Worm (Caenorhabditis elegans) whole organism, early embryonic: Measurements from ENCODE around the gene sra-37.

Source experiments
- B0310.2 ChIP-seq: sonication (generic microtip); optimal IDR thresholded peaks from 2 replicates; lab custom pipeline; 2016; ENCODE audit warnings: mild to moderate bottlenecking, missing genetic modification characterization, missing compliant biosample characterization
- ama-1 ChIP-seq: fragments of 150-350 bp; optimal IDR thresholded peaks from 2 replicates; lab custom pipeline; 2014
- ceh-13 ChIP-seq: fragments of 200-800 bp; sonication (Bioruptor generic); optimal IDR thresholded peaks from 2 replicates; lab custom pipeline; 2018; ENCODE audit warnings: mild to moderate bottlenecking, missing genetic modification characterization, missing compliant biosample characterization
- ceh-36 ChIP-seq: sonication (generic microtip); optimal IDR thresholded peaks from 2 replicates; lab custom pipeline; 2016; ENCODE audit warnings: missing genetic modification characterization, inconsistent platforms, missing compliant biosample characterization

DNA sequence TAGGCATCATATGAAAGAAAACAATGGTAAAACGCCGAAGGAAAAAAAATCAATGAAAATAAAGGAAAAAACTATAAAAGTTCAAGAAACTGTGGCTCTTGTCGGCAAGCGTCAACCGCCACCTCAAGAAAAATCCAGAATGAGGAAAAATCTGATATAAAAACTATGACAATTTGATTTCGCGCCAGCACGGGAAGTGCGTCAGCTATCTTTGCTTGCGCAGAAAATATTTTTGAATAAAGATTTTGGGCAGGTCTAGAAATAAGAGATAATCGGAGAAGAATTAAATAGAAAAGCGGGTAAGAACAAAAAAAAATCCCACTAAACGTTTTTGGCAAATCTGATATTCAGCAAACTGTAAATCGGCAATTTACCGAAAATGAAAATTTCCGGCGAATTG lies 25.0 kb upstream of the sra-37 start:
- no peak for TF ChIP-seq ceh-13 (GFP tag; lab: Kevin White, UChicago)
- TF ChIP-seq B0310.2 (tag; lab: Kevin White, UChicago): no peak
- no peak for TF ChIP-seq ama-1 (lab: Kevin White, UChicago)
- no peak for TF ChIP-seq ceh-36 (tag; lab: Kevin White, UChicago)
